Fruit fly (Drosophila melanogaster) whole organism, embryonic: ENCODE results near the gene CG13390.

Source experiments
- Abd-B ChIP-seq: fragments of 200-800 bp; sonication (Bioruptor generic); optimal IDR thresholded peaks from 2 replicates; lab custom pipeline; 2018; ENCODE audit warnings: missing biosample characterization, mild to moderate bottlenecking, missing genetic modification characterization, moderate library complexity
- Aef1 ChIP-seq: fragments of 200-800 bp; sonication (Bioruptor generic); IDR thresholded peaks from 3 replicates; pipeline ENCODE4 v1.3.6; 2022; ENCODE audit warnings: missing biosample characterization, missing genetic modification characterization
- CG10366 ChIP-seq: fragments of 200-800 bp; sonication (Bioruptor generic); IDR thresholded peaks from 2 replicates; pipeline ENCODE4 v1.3.6; 2022; ENCODE audit warnings: missing biosample characterization, missing genetic modification characterization
- CG11093 ChIP-seq: fragments of 200-800 bp; sonication (Bioruptor generic); IDR thresholded peaks from 3 replicates; pipeline ENCODE4 v1.3.6; 2022; ENCODE audit warnings: missing biosample characterization, missing genetic modification characterization
- CG12071 ChIP-seq: fragments of 200-800 bp; sonication (Bioruptor generic); optimal IDR thresholded peaks from 3 replicates; lab custom pipeline; 2018; ENCODE audit warnings: missing biosample characterization, mild to moderate bottlenecking, missing genetic modification characterization
- CG12769 ChIP-seq: fragments of 200-800 bp; sonication (Bioruptor generic); optimal IDR thresholded peaks from 2 replicates; lab custom pipeline; 2019; ENCODE audit warnings: missing biosample characterization, mild to moderate bottlenecking, missing genetic modification characterization, moderate library complexity
- CG15073 ChIP-seq: fragments of 200-800 bp; sonication (Bioruptor generic); optimal IDR thresholded peaks from 2 replicates; lab custom pipeline; 2016; ENCODE audit warnings: missing biosample characterization, missing genetic modification characterization
- CG17186 ChIP-seq: fragments of 200-800 bp; sonication (Bioruptor generic); optimal IDR thresholded peaks from 3 replicates; lab custom pipeline; 2017; ENCODE audit warnings: missing biosample characterization, missing genetic modification reagents, missing genetic modification characterization
- CG2202 ChIP-seq: fragments of 200-800 bp; sonication (Bioruptor generic); optimal IDR thresholded peaks from 2 replicates; lab custom pipeline; 2018; ENCODE audit warnings: missing biosample characterization, mild to moderate bottlenecking, missing genetic modification characterization
- CG2712 ChIP-seq: fragments of 200-800 bp; optimal IDR thresholded peaks from 3 replicates; lab custom pipeline; 2019; ENCODE audit warnings: missing biosample characterization, mild to moderate bottlenecking, missing genetic modification characterization, moderate library complexity
- CG30403 ChIP-seq: fragments of 200-800 bp; sonication (Bioruptor generic); optimal IDR thresholded peaks from 3 replicates; lab custom pipeline; 2016; ENCODE audit warnings: missing biosample characterization, missing genetic modification characterization
- CG30431 ChIP-seq: fragments of 200-800 bp; sonication (Bioruptor generic); optimal IDR thresholded peaks from 2 replicates; lab custom pipeline; 2017; ENCODE audit warnings: missing biosample characterization, missing genetic modification characterization
- CG31365 ChIP-seq: fragments of 200-800 bp; sonication (Bioruptor generic); optimal IDR thresholded peaks from 2 replicates; lab custom pipeline; 2018; ENCODE audit warnings: missing biosample characterization, mild to moderate bottlenecking, missing genetic modification characterization
- CG3407 ChIP-seq: fragments of 200-800 bp; sonication (Bioruptor generic); optimal IDR thresholded peaks from 2 replicates; lab custom pipeline; 2018; ENCODE audit warnings: missing biosample characterization, mild to moderate bottlenecking, missing genetic modification characterization
- CG3847 ChIP-seq: fragments of 200-800 bp; sonication (Bioruptor generic); IDR thresholded peaks from 2 replicates; pipeline ENCODE4 v1.3.6; 2022; ENCODE audit warnings: missing biosample characterization, missing genetic modification characterization
- CG43689 ChIP-seq: fragments of 200-800 bp; sonication (Bioruptor generic); IDR thresholded peaks from 2 replicates; pipeline ENCODE4 v1.3.6; 2022; ENCODE audit warnings: missing biosample characterization, missing genetic modification characterization
- CG8388 ChIP-seq: fragments of 200-800 bp; sonication (Bioruptor generic); optimal IDR thresholded peaks from 2 replicates; lab custom pipeline; 2019; ENCODE audit warnings: missing biosample characterization, mild to moderate bottlenecking, missing genetic modification characterization, moderate library complexity
- CG8478 ChIP-seq: fragments of >200 bp; optimal IDR thresholded peaks from 2 replicates; lab custom pipeline; 2018
- D ChIP-seq, 2 experiments: fragments of 200-800 bp in 1 of 2; fragments of >200 bp in 1 of 2; sonication (Bioruptor generic) in 1 of 2; optimal IDR thresholded peaks; 2 replicates in 1 of 2; 3 replicates in 1 of 2; lab custom pipeline; 2017; ENCODE audit warnings: mild to moderate bottlenecking in 1 of 2, missing biosample characterization in 1 of 2, missing genetic modification characterization in 1 of 2, missing genetic modification reagents in 1 of 2
- Dfd ChIP-seq, 2 experiments: fragments of >200 bp; optimal IDR thresholded peaks; 2 replicates each; lab custom pipeline; 2017; ENCODE audit warnings: missing biosample characterization in 2 of 2, missing genetic modification characterization in 2 of 2
- Dp ChIP-seq: fragments of 200-800 bp; sonication (Bioruptor generic); optimal IDR thresholded peaks from 2 replicates; lab custom pipeline; 2018; ENCODE audit warnings: missing biosample characterization, mild to moderate bottlenecking, missing genetic modification characterization, moderate library complexity
- Eip74EF ChIP-seq, 2 experiments: fragments of 200-800 bp in 1 of 2; fragments of >200 bp in 1 of 2; sonication (Bioruptor generic) in 1 of 2; optimal IDR thresholded peaks; 2 replicates each; lab custom pipeline; 2017 to 2019; ENCODE audit warnings: missing biosample characterization in 2 of 2, missing genetic modification characterization in 2 of 2, mild to moderate bottlenecking in 1 of 2, moderate library complexity in 1 of 2
- H15 ChIP-seq: fragments of 200-800 bp; sonication (Bioruptor generic); IDR thresholded peaks from 3 replicates; pipeline ENCODE4 v1.3.6; 2022; ENCODE audit warnings: missing biosample characterization, missing genetic modification characterization
- HmgD ChIP-seq: fragments of 200-800 bp; sonication (Bioruptor generic); optimal IDR thresholded peaks from 3 replicates; lab custom pipeline; 2016; ENCODE audit warnings: missing biosample characterization, missing genetic modification characterization
- Hr39 ChIP-seq: fragments of >200 bp; optimal IDR thresholded peaks from 2 replicates; lab custom pipeline; 2017
- Hr78 ChIP-seq, 2 experiments: fragments of 200-800 bp in 1 of 2; fragments of >200 bp in 1 of 2; sonication (Bioruptor generic) in 1 of 2; optimal IDR thresholded peaks; 2 replicates each; lab custom pipeline; 2017 to 2019; ENCODE audit warnings: missing biosample characterization in 2 of 2, missing genetic modification characterization in 2 of 2, mild to moderate bottlenecking in 1 of 2, moderate library complexity in 1 of 2
- MTF-1 ChIP-seq: fragments of 200-800 bp; sonication (Bioruptor generic); optimal IDR thresholded peaks from 2 replicates; lab custom pipeline; 2018; ENCODE audit warnings: missing biosample characterization, mild to moderate bottlenecking, missing genetic modification characterization, borderline replicate concordance
- NC2α ChIP-seq: fragments of 200-800 bp; sonication (Bioruptor generic); optimal IDR thresholded peaks from 2 replicates; lab custom pipeline; 2016; ENCODE audit warnings: missing biosample characterization, missing genetic modification characterization
- Optix ChIP-seq: fragments of 200-800 bp; sonication (Bioruptor generic); IDR thresholded peaks from 3 replicates; pipeline ENCODE4 v1.3.6; 2022; ENCODE audit warnings: missing biosample characterization, missing genetic modification characterization
- YL-1 ChIP-seq: fragments of 200-800 bp; sonication (Bioruptor generic); optimal IDR thresholded peaks from 3 replicates; lab custom pipeline; 2017; ENCODE audit warnings: missing biosample characterization, mild to moderate bottlenecking, missing genetic modification characterization
- abd-A ChIP-seq: fragments of 200-800 bp; sonication (Bioruptor generic); optimal IDR thresholded peaks from 3 replicates; lab custom pipeline; 2019; ENCODE audit warnings: missing biosample characterization, mild to moderate bottlenecking, missing genetic modification characterization, moderate library complexity
- bab2 ChIP-seq: fragments of 200-800 bp; sonication (Bioruptor generic); optimal IDR thresholded peaks from 2 replicates; lab custom pipeline; 2016; ENCODE audit warnings: missing biosample characterization, missing genetic modification characterization
- br ChIP-seq: fragments of >200 bp; optimal IDR thresholded peaks from 2 replicates; lab custom pipeline; 2017
- caup ChIP-seq: fragments of 200-800 bp; sonication (Bioruptor generic); optimal IDR thresholded peaks from 3 replicates; lab custom pipeline; 2017; ENCODE audit warnings: missing biosample characterization, mild to moderate bottlenecking, missing genetic modification characterization, moderate library complexity; ENCODE audit not compliant: severe bottlenecking
- croc ChIP-seq: fragments of 200-800 bp; sonication (Bioruptor generic); conservative IDR thresholded peaks from 3 replicates; pipeline ENCODE4 v1.3.6; 2022; ENCODE audit warnings: missing biosample characterization, missing genetic modification characterization
- dan ChIP-seq: fragments of 200-800 bp; sonication (Bioruptor generic); IDR thresholded peaks from 2 replicates; pipeline ENCODE4 v1.3.6; 2022; ENCODE audit warnings: missing biosample characterization, missing genetic modification characterization
- ewg ChIP-seq: fragments of 200-800 bp; sonication (Bioruptor generic); optimal IDR thresholded peaks from 3 replicates; lab custom pipeline; 2017; ENCODE audit warnings: mild to moderate bottlenecking, missing biosample characterization, missing genetic modification reagents, missing genetic modification characterization
- gem ChIP-seq: fragments of 200-800 bp; sonication (Bioruptor generic); optimal IDR thresholded peaks from 2 replicates; lab custom pipeline; 2019; ENCODE audit warnings: missing biosample characterization, mild to moderate bottlenecking, missing genetic modification characterization, moderate library complexity
- gsb-n ChIP-seq: fragments of 200-800 bp; sonication (Bioruptor generic); optimal IDR thresholded peaks from 3 replicates; lab custom pipeline; 2018; ENCODE audit warnings: missing biosample characterization, mild to moderate bottlenecking, missing genetic modification characterization
- h ChIP-seq: fragments of >200 bp; optimal IDR thresholded peaks from 2 replicates; lab custom pipeline; 2017
- ind ChIP-seq: fragments of 200-800 bp; sonication (Bioruptor generic); optimal IDR thresholded peaks from 3 replicates; lab custom pipeline; 2016; ENCODE audit warnings: missing biosample characterization, missing genetic modification characterization
- kay ChIP-seq: fragments of 200-800 bp; sonication (Bioruptor generic); optimal IDR thresholded peaks from 2 replicates; lab custom pipeline; 2016; ENCODE audit warnings: missing biosample characterization, missing genetic modification characterization
- pum ChIP-seq: fragments of 200-800 bp; sonication (Bioruptor generic); optimal IDR thresholded peaks from 2 replicates; lab custom pipeline; 2016; ENCODE audit warnings: missing biosample characterization, missing genetic modification characterization
- slp2 ChIP-seq: fragments of 200-800 bp; sonication (Bioruptor generic); optimal IDR thresholded peaks from 2 replicates; lab custom pipeline; 2016; ENCODE audit warnings: missing biosample characterization, missing genetic modification characterization
- sqz ChIP-seq: fragments of 200-800 bp; sonication (Bioruptor generic); optimal IDR thresholded peaks from 3 replicates; lab custom pipeline; 2018; ENCODE audit warnings: missing biosample characterization, mild to moderate bottlenecking, missing genetic modification characterization
- sug ChIP-seq: fragments of 200-800 bp; optimal IDR thresholded peaks from 2 replicates; lab custom pipeline; 2019; ENCODE audit warnings: missing biosample characterization, mild to moderate bottlenecking, missing genetic modification characterization, moderate library complexity
- toy ChIP-seq: fragments of 200-800 bp; sonication (Bioruptor generic); IDR thresholded peaks from 2 replicates; pipeline ENCODE4 v1.3.6; 2022; ENCODE audit warnings: missing biosample characterization, missing genetic modification characterization
- tup ChIP-seq: fragments of 200-800 bp; sonication (Bioruptor generic); optimal IDR thresholded peaks from 2 replicates; lab custom pipeline; 2016; ENCODE audit warnings: missing biosample characterization, mild to moderate bottlenecking, missing genetic modification characterization, moderate library complexity
- wdn ChIP-seq: fragments of 200-800 bp; sonication (Bioruptor generic); IDR thresholded peaks from 2 replicates; pipeline ENCODE4 v1.3.6; 2022; ENCODE audit warnings: missing biosample characterization, missing genetic modification characterization
- z ChIP-seq: fragments of 200-800 bp; sonication (Bioruptor generic); IDR thresholded peaks from 3 replicates; pipeline ENCODE4 v1.3.6; 2022; ENCODE audit warnings: missing biosample characterization, missing genetic modification characterization

The CG13390 gene

dm6 chr2L:8414887-8415883 is 38.6 kb upstream of the CG13390 start, which contains the start of the genes CG13398 and Akap200 (continued):
- TF ChIP-seq CG3407 (GFP tag; lab: Kevin White, UChicago) (no peak), CG15073 (no peak), CG31365 (tag; lab: Kevin White, UChicago) (no peak), h (lab: Kevin White, UChicago) (no peak), Dfd (GFP tag; optimal IDR thresholded peaks at IDR 0.05; lab: Kevin White, UChicago) (no peak), gem (tag; lab: Kevin White, UChicago) (no peak), CG30403 (GFP tag; lab: Kevin White, UChicago) (peak; percentile 50), Optix (GFP tag; lab: Robert Waterston, UW) (no peak), Dp (GFP tag; lab: Kevin White, UChicago) (peak; percentile 49), Abd-B (no peak), gsb-n (peak; percentile 11), CG10366 (no peak), ind (GFP tag; lab: Kevin White, UChicago) (no peak), wdn (GFP tag; lab: Robert Waterston, UW) (no peak), croc (GFP tag; lab: Robert Waterston, UW) (no peak; the same call in 2 of the 3 replicates), caup (GFP tag; lab: Kevin White, UChicago) (peak; percentile 2), CG8478 (lab: Kevin White, UChicago) (no peak), toy (GFP tag; lab: Robert Waterston, UW) (no peak), H15 (GFP tag; lab: Robert Waterston, UW) (no peak), Hr39 (lab: Kevin White, UChicago) (no peak), CG11093 (GFP tag; lab: Robert Waterston, UW) (no peak), Eip74EF (GFP tag; optimal IDR thresholded peaks at IDR 0.05; lab: Kevin White, UChicago) (no peak), Aef1 (GFP tag; lab: Robert Waterston, UW) (no peak), sqz (GFP tag; lab: Kevin White, UChicago) (no peak), CG12769 (tag; lab: Kevin White, UChicago) (no peak), sug (tag; lab: Kevin White, UChicago) (peak; percentile 14), abd-A (tag; lab: Kevin White, UChicago) (no peak), NC2α (GFP tag; lab: Kevin White, UChicago) (no peak), bab2 (no peak), ewg (GFP tag; lab: Kevin White, UChicago) (no peak), CG2712 (tag; lab: Kevin White, UChicago) (peak; percentile 56), CG30431 (GFP tag; lab: Kevin White, UChicago) (no peak), tup (no peak), Hr78 (GFP tag; optimal IDR thresholded peaks at IDR 0.05; lab: Kevin White, UChicago) (no peak), MTF-1 (peak; percentile 14), YL-1 (GFP tag; lab: Kevin White, UChicago) (peak; percentile 17), dan (no peak), CG17186 (GFP tag; lab: Kevin White, UChicago) (no peak), pum (GFP tag; lab: Kevin White, UChicago) (no peak), CG2202 (tag; lab: Kevin White, UChicago) (no peak), CG8388 (no peak), slp2 (GFP tag; lab: Kevin White, UChicago) (no peak), CG43689 (GFP tag; lab: Robert Waterston, UW) (no peak), CG12071 (GFP tag; lab: Kevin White, UChicago) (no peak), br (lab: Kevin White, UChicago) (no peak), kay (GFP tag; lab: Kevin White, UChicago) (no peak), CG3847 (GFP tag; lab: Robert Waterston, UW) (peak; percentile 66), HmgD (GFP tag; lab: Kevin White, UChicago) (no peak), D (optimal IDR thresholded peaks at IDR 0.05; lab: Kevin White, UChicago) (no peak), D (GFP tag; optimal IDR thresholded peaks at IDR 0.05; lab: Kevin White, UChicago) (no peak), z (GFP tag; lab: Robert Waterston, UW) (no peak)
